Fruit fly (Drosophila melanogaster): ENCODE measurements around the gene ais.

Gene ais

DNA sequence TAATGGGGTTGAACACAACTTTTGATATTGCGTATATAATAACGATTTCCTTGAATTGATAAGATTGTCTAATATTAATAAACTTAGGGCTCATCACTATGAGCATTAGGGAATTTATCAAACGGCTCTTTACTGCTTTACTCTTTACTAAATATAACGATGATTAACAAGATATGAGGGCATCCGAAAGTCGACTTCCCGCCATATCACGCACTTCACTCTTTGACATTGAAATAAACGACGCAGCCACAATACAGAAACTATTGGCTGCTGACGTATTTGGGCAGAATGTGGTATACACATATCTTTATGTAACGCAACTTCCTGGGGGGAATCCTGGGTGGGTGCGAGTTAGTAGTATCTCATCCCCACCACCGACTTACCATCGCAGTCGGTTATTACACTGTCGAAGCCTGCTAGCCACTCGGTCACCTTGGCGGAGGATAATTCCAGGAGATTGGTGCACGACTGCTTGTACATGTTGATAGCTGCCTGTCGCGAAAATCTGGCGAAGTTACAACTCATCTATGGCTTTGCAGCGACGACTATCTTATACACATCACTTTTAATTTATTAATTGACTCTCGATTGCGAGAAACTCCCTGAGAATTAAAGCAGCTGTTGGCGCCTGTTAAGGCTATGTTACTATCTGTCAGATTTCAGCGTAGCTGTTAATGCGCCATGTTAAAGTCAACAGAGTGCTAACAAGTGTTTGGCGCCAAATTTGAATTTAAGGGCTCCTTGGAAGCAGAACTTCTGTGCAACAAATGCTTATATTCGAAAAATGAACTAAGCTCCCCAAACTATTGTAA, 38.6 kb upstream of the ais start, which contains the start of gene CG5567 (continued):
- TF ChIP-seq ERR (GFP tag; optimal IDR thresholded peaks at IDR 0.05) (peak; percentile 80), CG10267 (tag; optimal IDR thresholded peaks at IDR 0.05) (no peak), Pdp1 (GFP tag; optimal IDR thresholded peaks at IDR 0.05) (peak in 1 of 2 experiments; percentile 93), sens (GFP tag) (peak; percentile 82), Meics (GFP tag; optimal IDR thresholded peaks at IDR 0.05) (peak; percentile 34), CG13287 (GFP tag; IDR thresholded peaks at IDR 0.05; ENCODE audit: partially characterized antibody) (peak; percentile 26; the same call in 1 of the 2 replicates), CG17385 (GFP tag; optimal IDR thresholded peaks at IDR 0.05) (peak; percentile 18), CG13894 (tag; optimal IDR thresholded peaks at IDR 0.05) (peak; percentile 16), exex (tag; optimal IDR thresholded peaks at IDR 0.05) (peak; percentile 52)

DNA sequence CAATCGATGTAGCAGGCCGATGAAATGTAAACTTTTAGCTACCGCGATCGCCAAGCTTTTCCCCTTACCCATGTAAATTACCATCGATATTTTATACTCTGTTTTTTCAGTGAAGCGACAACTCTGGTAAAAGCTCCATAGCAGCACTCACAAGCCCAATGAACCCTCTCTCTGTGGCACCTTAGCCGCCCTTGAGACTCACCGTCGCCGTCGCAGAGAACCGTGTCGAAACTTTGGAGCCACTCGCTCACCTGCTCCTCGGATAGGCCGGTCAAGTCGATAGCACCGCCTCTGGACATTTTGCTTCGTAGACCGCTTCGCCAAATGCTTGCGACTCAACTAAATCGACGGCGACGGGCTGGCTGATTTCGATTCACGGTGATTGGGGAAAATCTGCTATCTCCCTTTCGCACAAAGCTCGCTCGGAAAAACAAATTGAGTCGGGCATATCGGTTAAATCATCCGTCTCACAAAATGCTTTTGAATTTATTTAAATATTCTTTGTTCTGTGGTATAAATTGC, 36.6 kb upstream of the ais start, which contains the start of gene CG5577:
Gene CG5577, minus strand, starts transcription at position 343 of the 522 bp plus-strand sequence.
- TF ChIP-seq CG17361 (GFP tag; IDR thresholded peaks at IDR 0.05) (no peak), CG14014 (GFP tag; IDR thresholded peaks at IDR 0.05) (peak; percentile 32; the same call in 1 of the 2 replicates), CG15696 (tag; optimal IDR thresholded peaks at IDR 0.05) (no peak), CG11504 (tag; optimal IDR thresholded peaks at IDR 0.05) (no peak), CG8924 (tag; optimal IDR thresholded peaks at IDR 0.05) (no peak), repo (GFP tag; optimal IDR thresholded peaks at IDR 0.05) (no peak), slp2 (GFP tag; optimal IDR thresholded peaks at IDR 0.05) (no peak), CG9817 (tag; optimal IDR thresholded peaks at IDR 0.05) (no peak), ash1 (GFP tag; optimal IDR thresholded peaks at IDR 0.05) (no peak), usp (GFP tag; optimal IDR thresholded peaks at IDR 0.05) (no peak), CG6791 (GFP tag; IDR thresholded peaks at IDR 0.05; ENCODE audit: partially characterized antibody) (no peak; the same call in 2 of the 3 replicates), scrt (GFP tag; optimal IDR thresholded peaks at IDR 0.05) (no peak), D19B (GFP tag; optimal IDR thresholded peaks at IDR 0.05) (no peak), br (optimal IDR thresholded peaks at IDR 0.05) (no peak), wek (GFP tag; optimal IDR thresholded peaks at IDR 0.05) (no peak), CG1792 (GFP tag; optimal IDR thresholded peaks at IDR 0.05) (no peak), CG7745 (tag; optimal IDR thresholded peaks at IDR 0.05) (no peak), GATAe (GFP tag; conservative IDR thresholded peaks at IDR 0.05) (no peak), ci (GFP tag; IDR thresholded peaks at IDR 0.05) (no peak), klu (GFP tag; IDR thresholded peaks at IDR 0.05) (no peak), sc (optimal IDR thresholded peaks at IDR 0.05) (no peak), sc (GFP tag; optimal IDR thresholded peaks at IDR 0.05) (no peak), CG16863 (GFP tag; optimal IDR thresholded peaks at IDR 0.05) (no peak), tap (tag; optimal IDR thresholded peaks at IDR 0.05) (no peak), CG13775 (GFP tag; optimal IDR thresholded peaks at IDR 0.05) (no peak), vvl (GFP tag; IDR thresholded peaks at IDR 0.05) (no peak), ind (GFP tag; optimal IDR thresholded peaks at IDR 0.05) (no peak), Elba2 (GFP tag; optimal IDR thresholded peaks at IDR 0.05) (no peak), Adf1 (GFP tag; IDR thresholded peaks at IDR 0.05) (peak; percentile 71; the same call in 1 of the 2 replicates), sisA (GFP tag; IDR thresholded peaks at IDR 0.05) (no peak), Hsf (GFP tag; optimal IDR thresholded peaks at IDR 0.05) (peak; percentile 7), Abd-B (GFP tag; optimal IDR thresholded peaks at IDR 0.05) (no peak), CG8388 (GFP tag; optimal IDR thresholded peaks at IDR 0.05) (no peak), CoRest (tag; optimal IDR thresholded peaks at IDR 0.05) (no peak), maf-S (GFP tag; optimal IDR thresholded peaks at IDR 0.05) (no peak), Bteb2 (GFP tag; optimal IDR thresholded peaks at IDR 0.05) (no peak), sr (GFP tag; IDR thresholded peaks at IDR 0.05) (no peak), pan (optimal IDR thresholded peaks at IDR 0.05) (no peak), pan (GFP tag; optimal IDR thresholded peaks at IDR 0.05 in 1 of 2, IDR thresholded peaks at IDR 0.05 in 1 of 2) (no peak), CG14050 (GFP tag; IDR thresholded peaks at IDR 0.05) (no peak)

All from whole organism, embryonic.